Fruit fly (Drosophila melanogaster) whole organism, embryonic: ENCODE measurements around the gene Megf8.

Experiments used
- Adf1 ChIP-seq: fragments of 200-800 bp; sonication (Bioruptor generic); IDR thresholded peaks from 2 replicates; pipeline ENCODE4 v1.3.6; 2022; ENCODE audit warnings: missing biosample characterization, missing genetic modification characterization
- BtbVII ChIP-seq: fragments of 200-800 bp; sonication (Bioruptor generic); optimal IDR thresholded peaks from 3 replicates; lab custom pipeline; 2017; ENCODE audit warnings: missing biosample characterization, mild to moderate bottlenecking, missing genetic modification characterization
- CG10431 ChIP-seq: fragments of 200-800 bp; sonication (Bioruptor generic); optimal IDR thresholded peaks from 3 replicates; lab custom pipeline; 2018; ENCODE audit warnings: missing biosample characterization, mild to moderate bottlenecking, missing genetic modification characterization
- CG10979 ChIP-seq: fragments of 200-800 bp; sonication (Bioruptor generic); optimal IDR thresholded peaks from 2 replicates; lab custom pipeline; 2018; ENCODE audit warnings: missing biosample characterization, mild to moderate bottlenecking, missing genetic modification characterization, moderate library complexity
- CG11696 ChIP-seq: fragments of 200-800 bp; sonication (Bioruptor generic); IDR thresholded peaks from 2 replicates; pipeline ENCODE4 v1.3.6; 2022; ENCODE audit warnings: missing biosample characterization, missing genetic modification characterization
- CG12391 ChIP-seq: fragments of 200-800 bp; sonication (Bioruptor generic); optimal IDR thresholded peaks from 3 replicates; lab custom pipeline; 2018; ENCODE audit warnings: missing biosample characterization, mild to moderate bottlenecking, missing genetic modification characterization, moderate library complexity
- CG12659 ChIP-seq: fragments of 200-800 bp; sonication (Bioruptor generic); optimal IDR thresholded peaks from 3 replicates; lab custom pipeline; 2017; ENCODE audit warnings: mild to moderate bottlenecking, missing biosample characterization, missing genetic modification reagents, missing genetic modification characterization
- CG13296 ChIP-seq: fragments of 200-800 bp; sonication (Bioruptor generic); optimal IDR thresholded peaks from 3 replicates; lab custom pipeline; 2018; ENCODE audit warnings: missing biosample characterization, mild to moderate bottlenecking, missing genetic modification characterization
- CG14441 ChIP-seq: fragments of 200-800 bp; sonication (Bioruptor generic); IDR thresholded peaks from 2 replicates; pipeline ENCODE4 v1.3.6; 2022; ENCODE audit warnings: missing biosample characterization, missing genetic modification characterization
- CG15011 ChIP-seq: fragments of 200-800 bp; sonication (Bioruptor generic); optimal IDR thresholded peaks from 3 replicates; lab custom pipeline; 2018; ENCODE audit warnings: missing biosample characterization, mild to moderate bottlenecking, missing genetic modification characterization
- CG15269 ChIP-seq: fragments of 200-800 bp; sonication (Bioruptor generic); optimal IDR thresholded peaks from 2 replicates; lab custom pipeline; 2018; ENCODE audit warnings: missing biosample characterization, mild to moderate bottlenecking, missing genetic modification characterization, moderate library complexity
- CG15601 ChIP-seq: fragments of 200-800 bp; sonication (Bioruptor generic); optimal IDR thresholded peaks from 3 replicates; lab custom pipeline; 2019; ENCODE audit warnings: missing biosample characterization, mild to moderate bottlenecking, missing genetic modification characterization, moderate library complexity
- CG17328 ChIP-seq: fragments of 200-800 bp; sonication (Bioruptor generic); IDR thresholded peaks from 2 replicates; pipeline ENCODE4 v1.3.6; 2022; ENCODE audit warnings: missing biosample characterization, missing genetic modification characterization
- CG17359 ChIP-seq: fragments of 200-800 bp; sonication (Bioruptor generic); optimal IDR thresholded peaks from 3 replicates; lab custom pipeline; 2018; ENCODE audit warnings: missing biosample characterization, mild to moderate bottlenecking, missing genetic modification characterization, moderate library complexity
- CG17829 ChIP-seq: fragments of 200-800 bp; optimal IDR thresholded peaks from 2 replicates; lab custom pipeline; 2019; ENCODE audit warnings: missing biosample characterization, mild to moderate bottlenecking, missing genetic modification characterization, moderate library complexity
- CG1832 ChIP-seq: fragments of 200-800 bp; sonication (Bioruptor generic); optimal IDR thresholded peaks from 2 replicates; lab custom pipeline; 2017; ENCODE audit warnings: missing biosample characterization, mild to moderate bottlenecking, missing genetic modification characterization, inconsistent platforms
- CG2678 ChIP-seq: fragments of 200-800 bp; sonication (Bioruptor generic); optimal IDR thresholded peaks from 3 replicates; lab custom pipeline; 2019; ENCODE audit warnings: missing biosample characterization, mild to moderate bottlenecking, missing genetic modification characterization, moderate library complexity
- CG31441 ChIP-seq: fragments of 200-800 bp; sonication (Bioruptor generic); IDR thresholded peaks from 2 replicates; pipeline ENCODE4 v1.3.6; 2022; ENCODE audit warnings: missing biosample characterization, missing genetic modification characterization
- CG3281 ChIP-seq: fragments of 200-800 bp; sonication (Bioruptor generic); optimal IDR thresholded peaks from 3 replicates; lab custom pipeline; 2017; ENCODE audit warnings: missing biosample characterization, mild to moderate bottlenecking, missing genetic modification characterization
- CG34376 ChIP-seq: fragments of 200-800 bp; sonication (Bioruptor generic); optimal IDR thresholded peaks from 2 replicates; lab custom pipeline; 2018; ENCODE audit warnings: missing biosample characterization, mild to moderate bottlenecking, missing genetic modification characterization
- CG42726 ChIP-seq: fragments of 200-800 bp; sonication (Bioruptor generic); IDR thresholded peaks from 2 replicates; pipeline ENCODE4 v1.3.6; 2022; ENCODE audit warnings: missing biosample characterization, missing genetic modification characterization; ENCODE audit not compliant: partially characterized antibody
- CG5953 ChIP-seq: fragments of 200-800 bp; sonication (Bioruptor generic); IDR thresholded peaks from 2 replicates; pipeline ENCODE4 v1.3.6; 2022; ENCODE audit warnings: missing biosample characterization, missing genetic modification characterization
- CoRest ChIP-seq: fragments of 200-800 bp; sonication (Bioruptor generic); optimal IDR thresholded peaks from 3 replicates; lab custom pipeline; 2018; ENCODE audit warnings: missing biosample characterization, mild to moderate bottlenecking, missing genetic modification characterization, moderate library complexity
- Elba2 ChIP-seq: fragments of 200-800 bp; sonication (Bioruptor generic); optimal IDR thresholded peaks from 3 replicates; lab custom pipeline; 2016; ENCODE audit warnings: missing biosample characterization, missing genetic modification characterization
- Ets97D ChIP-seq: fragments of 200-800 bp; sonication (Bioruptor generic); optimal IDR thresholded peaks from 3 replicates; lab custom pipeline; 2016; ENCODE audit warnings: missing biosample characterization, missing genetic modification characterization
- Fer3 ChIP-seq: fragments of 200-800 bp; sonication (Bioruptor generic); optimal IDR thresholded peaks from 2 replicates; lab custom pipeline; 2018; ENCODE audit warnings: missing biosample characterization, mild to moderate bottlenecking, missing genetic modification characterization, moderate library complexity
- Hey ChIP-seq: fragments of 200-800 bp; sonication (Bioruptor generic); optimal IDR thresholded peaks from 3 replicates; lab custom pipeline; 2018; ENCODE audit warnings: missing biosample characterization, mild to moderate bottlenecking, missing genetic modification characterization
- HmgZ ChIP-seq: fragments of 200-800 bp; sonication (Bioruptor generic); optimal IDR thresholded peaks from 2 replicates; lab custom pipeline; 2018; ENCODE audit warnings: missing biosample characterization, mild to moderate bottlenecking, missing genetic modification characterization
- Meics ChIP-seq: fragments of 200-800 bp; sonication (Bioruptor generic); optimal IDR thresholded peaks from 2 replicates; lab custom pipeline; 2017; ENCODE audit warnings: missing biosample characterization, mild to moderate bottlenecking, missing genetic modification characterization
- Oli ChIP-seq: fragments of 200-800 bp; sonication (Bioruptor generic); optimal IDR thresholded peaks from 2 replicates; lab custom pipeline; 2018; ENCODE audit warnings: missing biosample characterization, mild to moderate bottlenecking, missing genetic modification characterization, moderate library complexity
- PHDP ChIP-seq: fragments of 200-800 bp; sonication (Bioruptor generic); optimal IDR thresholded peaks from 3 replicates; lab custom pipeline; 2018; ENCODE audit warnings: missing biosample characterization, mild to moderate bottlenecking, missing genetic modification characterization, moderate library complexity
- Taf1 ChIP-seq: fragments of 200-800 bp; sonication (Bioruptor generic); IDR thresholded peaks from 2 replicates; pipeline ENCODE4 v1.3.6; 2022; ENCODE audit warnings: missing biosample characterization, missing genetic modification characterization
- Xbp1 ChIP-seq: fragments of 200-800 bp; sonication (Bioruptor generic); optimal IDR thresholded peaks from 3 replicates; lab custom pipeline; 2016; ENCODE audit warnings: missing biosample characterization, mild to moderate bottlenecking, missing genetic modification characterization
- amos ChIP-seq: fragments of 200-800 bp; sonication (Bioruptor generic); IDR thresholded peaks from 2 replicates; pipeline ENCODE4 v1.3.6; 2022; ENCODE audit warnings: missing biosample characterization, missing genetic modification characterization; ENCODE audit not compliant: partially characterized antibody
- aop ChIP-seq: fragments of 200-800 bp; sonication (Bioruptor generic); IDR thresholded peaks from 2 replicates; pipeline ENCODE4 v1.3.6; 2022; ENCODE audit warnings: missing biosample characterization, missing genetic modification characterization
- bab2 ChIP-seq: fragments of 200-800 bp; sonication (Bioruptor generic); optimal IDR thresholded peaks from 2 replicates; lab custom pipeline; 2016; ENCODE audit warnings: missing biosample characterization, missing genetic modification characterization
- chn ChIP-seq: fragments of 200-800 bp; sonication (Bioruptor generic); optimal IDR thresholded peaks from 2 replicates; lab custom pipeline; 2016; ENCODE audit warnings: missing biosample characterization, missing genetic modification characterization
- dmrt99B ChIP-seq: fragments of 200-800 bp; sonication (Bioruptor generic); optimal IDR thresholded peaks from 2 replicates; lab custom pipeline; 2018; ENCODE audit warnings: missing biosample characterization, mild to moderate bottlenecking, missing genetic modification characterization, moderate library complexity
- eyg ChIP-seq: fragments of 200-800 bp; sonication (Bioruptor generic); optimal IDR thresholded peaks from 3 replicates; lab custom pipeline; 2016; ENCODE audit warnings: missing biosample characterization, missing genetic modification characterization
- gcm ChIP-seq: fragments of 200-800 bp; sonication (Bioruptor generic); optimal IDR thresholded peaks from 2 replicates; lab custom pipeline; 2019; ENCODE audit warnings: missing biosample characterization, mild to moderate bottlenecking, missing genetic modification characterization, moderate library complexity
- gsb ChIP-seq: fragments of 200-800 bp; sonication (Bioruptor generic); IDR thresholded peaks from 2 replicates; pipeline ENCODE4 v1.3.6; 2022; ENCODE audit warnings: missing biosample characterization, missing genetic modification characterization
- hkb ChIP-seq, 2 experiments: fragments of 200-800 bp in 1 of 2; fragments of >200 bp in 1 of 2; sonication (Bioruptor generic) in 1 of 2; IDR thresholded peaks in 1 of 2; optimal IDR thresholded peaks in 1 of 2; 2 replicates each; pipeline versions ENCODE4 v1.3.6 to Lab custom; 2017 to 2022; ENCODE audit warnings: missing biosample characterization in 1 of 2, missing genetic modification characterization in 1 of 2
- jumu ChIP-seq: fragments of 200-800 bp; sonication (Bioruptor generic); optimal IDR thresholded peaks from 3 replicates; lab custom pipeline; 2016; ENCODE audit warnings: missing biosample characterization, missing genetic modification characterization
- lmd ChIP-seq: fragments of 200-800 bp; sonication (Bioruptor generic); IDR thresholded peaks from 2 replicates; pipeline ENCODE4 v1.3.6; 2022; ENCODE audit warnings: missing biosample characterization, missing genetic modification characterization
- mirr ChIP-seq: fragments of 200-800 bp; sonication (Bioruptor generic); optimal IDR thresholded peaks from 3 replicates; lab custom pipeline; 2018; ENCODE audit warnings: missing biosample characterization, mild to moderate bottlenecking, missing genetic modification characterization
- pho ChIP-seq: fragments of 200-800 bp; sonication (Bioruptor generic); optimal IDR thresholded peaks from 2 replicates; lab custom pipeline; 2016; ENCODE audit warnings: missing biosample characterization, missing genetic modification characterization
- seq ChIP-seq: fragments of 200-800 bp; sonication (Bioruptor generic); IDR thresholded peaks from 2 replicates; pipeline ENCODE4 v1.3.6; 2022; ENCODE audit warnings: missing biosample characterization, missing genetic modification characterization
- trem ChIP-seq: fragments of 200-800 bp; optimal IDR thresholded peaks from 3 replicates; lab custom pipeline; 2019; ENCODE audit warnings: missing biosample characterization, mild to moderate bottlenecking, missing genetic modification characterization, moderate library complexity

Megf8 gene

dm6 chr2L:8100489-8101352 lies 57.5 kb downstream of the Megf8 start (continued):
- TF ChIP-seq Xbp1 = no peak
- TF ChIP-seq amos = no peak
- 0 out of 2 replicates have a peak, but pooled peaks have one; percentile 38 for TF ChIP-seq CG31441 (GFP tag; lab: Robert Waterston, UW)
- no peak for TF ChIP-seq CoRest (tag; lab: Kevin White, UChicago)
- no peak for TF ChIP-seq CG12659
- no peak; the same call in 1 of the 2 replicates for TF ChIP-seq CG17328
- no peak for TF ChIP-seq pho (GFP tag; lab: Kevin White, UChicago)
- TF ChIP-seq Elba2 = no peak
- TF ChIP-seq Ets97D (GFP tag; lab: Kevin White, UChicago) = no peak
- peak; percentile 55 for TF ChIP-seq Meics (GFP tag; lab: Kevin White, UChicago)
- TF ChIP-seq CG10979 (tag; lab: Kevin White, UChicago) = peak; percentile 4
- no peak for TF ChIP-seq CG10431
- peak; percentile 2 for TF ChIP-seq trem (tag; lab: Kevin White, UChicago)
- TF ChIP-seq CG12391 = peak; percentile 9
- peak; percentile 97 for TF ChIP-seq CG34376 (GFP tag; lab: Kevin White, UChicago)
- 0 out of 2 replicates have a peak, but pooled peaks have one; percentile 5 for TF ChIP-seq CG14441 (GFP tag; lab: Robert Waterston, UW)
- TF ChIP-seq Oli (tag; lab: Kevin White, UChicago) = peak; percentile 22
- peak; percentile 22 for TF ChIP-seq CG17359 (tag; lab: Kevin White, UChicago)
- no peak for TF ChIP-seq CG17829
- no peak for TF ChIP-seq chn (GFP tag; lab: Kevin White, UChicago)
- no peak for TF ChIP-seq gsb (GFP tag; lab: Robert Waterston, UW)
- peak; percentile 65 for TF ChIP-seq BtbVII (GFP tag; lab: Kevin White, UChicago)
- peak; percentile 38 for TF ChIP-seq CG3281 (GFP tag; lab: Kevin White, UChicago)
- no peak for TF ChIP-seq hkb (optimal IDR thresholded peaks at IDR 0.05; lab: Kevin White, UChicago)
- TF ChIP-seq hkb (GFP tag; IDR thresholded peaks at IDR 0.05; lab: Robert Waterston, UW) = peak; percentile 31; the same call in 1 of the 2 replicates
- TF ChIP-seq Taf1 (GFP tag; lab: Robert Waterston, UW) = peak; percentile 14; the same call in 1 of the 2 replicates
- TF ChIP-seq CG1832 (GFP tag; lab: Kevin White, UChicago) = no peak
- TF ChIP-seq bab2 (GFP tag; lab: Kevin White, UChicago) = no peak
- TF ChIP-seq seq = no peak
- TF ChIP-seq lmd = no peak
- TF ChIP-seq Fer3 (tag; lab: Kevin White, UChicago) = peak; percentile 2
- TF ChIP-seq Adf1 (GFP tag; lab: Robert Waterston, UW) = no peak; the same call in 1 of the 2 replicates
- TF ChIP-seq CG42726 (GFP tag; lab: Robert Waterston, UW) = no peak
- peak; percentile 99 for TF ChIP-seq mirr (GFP tag; lab: Kevin White, UChicago)
- TF ChIP-seq aop = no peak
- TF ChIP-seq CG15601 = peak; percentile 31
- peak; percentile 45 for TF ChIP-seq PHDP (tag; lab: Kevin White, UChicago)
- 0 out of 2 replicates have a peak, but pooled peaks have one; percentile 6 for TF ChIP-seq CG11696 (GFP tag; lab: Robert Waterston, UW)
- TF ChIP-seq CG15269 (tag; lab: Kevin White, UChicago) = peak; percentile 25
- TF ChIP-seq jumu (GFP tag; lab: Kevin White, UChicago) = no peak
- peak; percentile 27 for TF ChIP-seq HmgZ (tag; lab: Kevin White, UChicago)
- TF ChIP-seq CG13296 (GFP tag; lab: Kevin White, UChicago) = peak; percentile 40
- peak; percentile 44 for TF ChIP-seq Hey
- peak; percentile 65 for TF ChIP-seq CG2678 (tag; lab: Kevin White, UChicago)
- no peak for TF ChIP-seq gcm (GFP tag; lab: Kevin White, UChicago)
- TF ChIP-seq eyg (GFP tag; lab: Kevin White, UChicago) = no peak
- peak; percentile 18 for TF ChIP-seq dmrt99B (tag; lab: Kevin White, UChicago)
- no peak for TF ChIP-seq CG5953 (GFP tag; lab: Robert Waterston, UW)
- no peak for TF ChIP-seq CG15011 (GFP tag; lab: Kevin White, UChicago)
